Worm (Caenorhabditis elegans) whole organism, L3 larva: Measurements from ENCODE around the gene fip-1.

ENCODE experiments used
- ceh-16 ChIP-seq: sonication (generic microtip); optimal IDR thresholded peaks from 2 replicates; lab custom pipeline; 2017; ENCODE audit warnings: missing biosample characterization, missing genetic modification characterization
- ceh-28 ChIP-seq: fragments of 150-350 bp; optimal IDR thresholded peaks from 2 replicates; lab custom pipeline; 2014; ENCODE audit warnings: missing biosample characterization, missing genetic modification reagents, missing genetic modification characterization
- ceh-82 ChIP-seq: fragments of 150-350 bp; optimal IDR thresholded peaks from 2 replicates; lab custom pipeline; 2014; ENCODE audit warnings: missing biosample characterization, missing genetic modification characterization
- daf-12 ChIP-seq: fragments of 150-350 bp; optimal IDR thresholded peaks from 2 replicates; lab custom pipeline; 2014; ENCODE audit warnings: missing biosample characterization, missing genetic modification reagents, missing genetic modification characterization
- egl-27 ChIP-seq: sonication (generic microtip); optimal IDR thresholded peaks from 4 replicates; lab custom pipeline; 2017; ENCODE audit warnings: missing biosample characterization, missing genetic modification reagents, missing genetic modification characterization
- egl-5 ChIP-seq: fragments of 150-350 bp; optimal IDR thresholded peaks from 2 replicates; lab custom pipeline; 2017; ENCODE audit warnings: missing biosample characterization, missing genetic modification reagents, missing genetic modification characterization, inconsistent platforms
- elt-2 ChIP-seq: sonication (generic microtip); optimal IDR thresholded peaks from 2 replicates; lab custom pipeline; 2016; ENCODE audit warnings: missing genetic modification reagents, mild to moderate bottlenecking, missing genetic modification characterization, missing compliant biosample characterization
- elt-3 ChIP-seq, 3 experiments: fragments of 150-350 bp in 1 of 3; sonication (generic microtip) in 2 of 3; optimal IDR thresholded peaks; 2 replicates in 2 of 3; 4 replicates in 1 of 3; lab custom pipeline; 2014 to 2017; ENCODE audit warnings: missing biosample characterization in 3 of 3, missing genetic modification characterization in 3 of 3
- eor-1 ChIP-seq, 2 experiments: fragments of 150-350 bp; optimal IDR thresholded peaks; 2 replicates each; lab custom pipeline; 2014 to 2018; ENCODE audit warnings: missing biosample characterization in 2 of 2, missing genetic modification characterization in 2 of 2
- fkh-10 ChIP-seq: sonication (generic microtip); optimal IDR thresholded peaks from 2 replicates; lab custom pipeline; 2017; ENCODE audit warnings: missing biosample characterization, missing genetic modification reagents, missing genetic modification characterization
- fkh-2 ChIP-seq: fragments of 150-350 bp; optimal IDR thresholded peaks from 2 replicates; lab custom pipeline; 2014; ENCODE audit warnings: missing biosample characterization, missing genetic modification reagents, missing genetic modification characterization
- fos-1 ChIP-seq: fragments of 150-350 bp; optimal IDR thresholded peaks from 2 replicates; lab custom pipeline; 2014; ENCODE audit warnings: missing biosample characterization, missing genetic modification characterization
- hmg-11 ChIP-seq: sonication (generic microtip); optimal IDR thresholded peaks from 2 replicates; lab custom pipeline; 2016; ENCODE audit warnings: missing genetic modification characterization, missing compliant biosample characterization
- jun-1 ChIP-seq: fragments of 150-350 bp; optimal IDR thresholded peaks from 2 replicates; lab custom pipeline; 2014; ENCODE audit warnings: missing biosample characterization, missing genetic modification reagents, missing genetic modification characterization
- lin-15B ChIP-seq: fragments of 150-350 bp; optimal IDR thresholded peaks from 2 replicates; lab custom pipeline; 2014; ENCODE audit warnings: missing biosample characterization, missing genetic modification characterization
- lin-39 ChIP-seq: fragments of 150-350 bp; optimal IDR thresholded peaks from 2 replicates; lab custom pipeline; 2018; ENCODE audit warnings: missing biosample characterization, missing genetic modification reagents, missing genetic modification characterization
- lsy-12 ChIP-seq: sonication (generic microtip); optimal IDR thresholded peaks from 2 replicates; lab custom pipeline; 2016; ENCODE audit warnings: mild to moderate bottlenecking, missing genetic modification characterization, missing compliant biosample characterization
- mdl-1 ChIP-seq: fragments of 150-350 bp; optimal IDR thresholded peaks from 2 replicates; lab custom pipeline; 2014; ENCODE audit warnings: missing biosample characterization, missing genetic modification characterization
- nfya-1 ChIP-seq: sonication (generic microtip); optimal IDR thresholded peaks from 2 replicates; lab custom pipeline; 2017; ENCODE audit warnings: missing genetic modification characterization, mild to moderate bottlenecking, missing compliant biosample characterization, antibody characterized with exemption, moderate library complexity; ENCODE audit not compliant: insufficient read depth
- nhr-11 ChIP-seq: fragments of 150-350 bp; optimal IDR thresholded peaks from 2 replicates; lab custom pipeline; 2014; ENCODE audit warnings: missing biosample characterization, missing genetic modification characterization
- nhr-23 ChIP-seq: fragments of 150-350 bp; optimal IDR thresholded peaks from 2 replicates; lab custom pipeline; 2014; ENCODE audit warnings: missing biosample characterization, missing genetic modification reagents, missing genetic modification characterization
- nhr-237 ChIP-seq: fragments of 150-350 bp; optimal IDR thresholded peaks from 2 replicates; lab custom pipeline; 2014; ENCODE audit warnings: missing biosample characterization, missing genetic modification characterization
- nhr-25 ChIP-seq: sonication (generic microtip); optimal IDR thresholded peaks from 2 replicates; lab custom pipeline; 2017; ENCODE audit warnings: missing biosample characterization, missing genetic modification characterization
- nhr-43 ChIP-seq: sonication (generic microtip); optimal IDR thresholded peaks from 2 replicates; lab custom pipeline; 2016; ENCODE audit warnings: mild to moderate bottlenecking, missing genetic modification characterization, missing compliant biosample characterization; ENCODE audit not compliant: poor library complexity, severe bottlenecking
- nhr-76 ChIP-seq: fragments of 150-350 bp; sonication (generic microtip); optimal IDR thresholded peaks from 5 replicates; lab custom pipeline; 2014; ENCODE audit warnings: missing biosample characterization, missing genetic modification characterization
- pha-4 ChIP-seq: fragments of 150-350 bp; optimal IDR thresholded peaks from 2 replicates; lab custom pipeline; 2014; ENCODE audit warnings: missing biosample characterization, missing genetic modification reagents, missing genetic modification characterization
- pqm-1 ChIP-seq: fragments of 150-350 bp; optimal IDR thresholded peaks from 2 replicates; lab custom pipeline; 2017; ENCODE audit warnings: missing biosample characterization, missing genetic modification characterization, inconsistent platforms
- sea-2 ChIP-seq: fragments of 150-350 bp; sonication (generic microtip); optimal IDR thresholded peaks from 4 replicates; lab custom pipeline; 2014; ENCODE audit warnings: missing biosample characterization, missing genetic modification reagents, missing genetic modification characterization
- snpc-4 ChIP-seq: fragments of 150-350 bp; optimal IDR thresholded peaks from 2 replicates; lab custom pipeline; 2014; ENCODE audit warnings: missing biosample characterization, missing genetic modification characterization
- tbx-2 ChIP-seq: sonication (generic microtip); optimal IDR thresholded peaks from 2 replicates; lab custom pipeline; 2016; ENCODE audit warnings: mild to moderate bottlenecking, missing genetic modification characterization, missing compliant biosample characterization
- unc-39 ChIP-seq: sonication (generic microtip); optimal IDR thresholded peaks from 4 replicates; lab custom pipeline; 2017; ENCODE audit warnings: missing biosample characterization, missing genetic modification characterization
- unc-62 ChIP-seq: fragments of 150-350 bp; sonication (generic microtip); optimal IDR thresholded peaks from 4 replicates; lab custom pipeline; 2014; ENCODE audit warnings: missing biosample characterization, missing genetic modification reagents, missing genetic modification characterization
- zag-1 ChIP-seq: fragments of 150-350 bp; optimal IDR thresholded peaks from 2 replicates; lab custom pipeline; 2014; ENCODE audit warnings: missing biosample characterization, missing genetic modification characterization

Gene fip-1

DNA sequence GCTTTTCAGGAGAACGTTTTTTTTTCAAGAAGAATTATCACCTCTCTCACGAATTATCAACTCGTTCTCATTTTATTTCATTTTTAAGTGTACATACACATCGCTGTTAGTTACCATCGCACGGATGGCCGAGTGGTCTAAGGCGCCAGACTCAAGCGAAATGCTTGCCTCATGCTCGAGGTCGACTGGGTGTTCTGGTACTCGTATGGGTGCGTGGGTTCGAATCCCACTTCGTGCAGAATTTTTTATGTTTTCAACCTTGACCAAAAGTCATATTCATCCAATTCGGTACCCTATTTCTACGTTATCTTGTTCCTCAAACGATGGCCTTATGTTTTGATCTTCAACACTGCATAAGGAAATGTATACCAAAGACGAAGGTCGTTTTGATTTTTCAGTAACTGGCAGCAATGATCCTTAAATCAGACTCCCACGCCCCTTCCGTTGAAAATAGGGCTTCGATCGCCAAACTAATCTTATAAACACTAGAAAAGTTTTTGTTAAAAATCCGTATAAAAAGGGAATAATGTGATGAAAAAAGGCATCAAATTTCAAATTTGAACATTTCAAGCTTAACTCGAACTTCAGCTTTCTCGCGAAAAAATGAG is at the start of gene fip-1:
Gene fip-1 (plus strand): TSS at position 558 of the 608 bp plus-strand sequence.
- TF ChIP-seq snpc-4 (tag; lab: Kevin White, UChicago): no peak
- peak; percentile 9 for TF ChIP-seq pqm-1 (tag; lab: Kevin White, UChicago)
- TF ChIP-seq lsy-12 (tag; lab: Kevin White, UChicago): no peak
- no peak for TF ChIP-seq nhr-76 (tag; lab: Kevin White, UChicago)
- TF ChIP-seq ceh-28 (tag; lab: Kevin White, UChicago): no peak
- TF ChIP-seq egl-27 (tag; lab: Kevin White, UChicago): no peak
- no peak for TF ChIP-seq tbx-2
- no peak for TF ChIP-seq sea-2 (GFP tag; lab: Kevin White, UChicago)
- peak; percentile 9 for TF ChIP-seq nhr-43 (tag; lab: Kevin White, UChicago)
- no peak for TF ChIP-seq nfya-1 (tag; lab: Kevin White, UChicago)
- peak; percentile 20 for TF ChIP-seq elt-2 (tag; lab: Kevin White, UChicago)
- no peak for TF ChIP-seq pha-4 (tag; lab: Kevin White, UChicago)
- no peak for TF ChIP-seq fkh-2
- TF ChIP-seq ceh-82 (tag; lab: Kevin White, UChicago): no peak
- TF ChIP-seq fkh-10 (GFP tag; lab: Kevin White, UChicago): no peak
- TF ChIP-seq fos-1 (tag; lab: Kevin White, UChicago): no peak
- TF ChIP-seq egl-5 (tag; lab: Kevin White, UChicago): no peak
- TF ChIP-seq elt-3 (tag; optimal IDR thresholded peaks at IDR 0.05; lab: Kevin White, UChicago): no peak
- TF ChIP-seq eor-1 (tag; optimal IDR thresholded peaks at IDR 0.05; lab: Kevin White, UChicago): no peak

DNA sequence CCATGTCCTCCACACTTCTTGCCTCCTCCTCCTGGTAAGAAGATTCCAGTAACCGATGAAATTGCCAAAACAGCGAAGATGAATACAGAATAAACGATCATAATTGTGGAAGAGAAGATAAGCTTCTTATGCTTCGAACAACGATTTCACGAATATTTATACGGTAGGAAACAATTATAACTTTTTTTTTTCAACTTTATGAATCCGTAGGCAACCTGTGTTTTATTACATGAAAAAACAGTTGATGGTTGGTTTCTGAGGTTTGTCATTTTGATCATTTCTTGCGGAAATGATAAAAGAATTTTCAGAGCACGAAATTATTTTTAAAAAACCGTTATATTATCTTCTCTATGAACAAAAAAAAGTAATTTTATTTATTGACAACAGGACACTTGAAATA is 48.7 kb upstream of the fip-1 start, which contains the start of gene fipr-16:
Gene fipr-16 (minus strand): TSS at position 101 of the 400 bp plus-strand sequence.
- TF ChIP-seq elt-2 (tag; lab: Kevin White, UChicago) (no peak), nhr-25 (tag; lab: Kevin White, UChicago) (no peak), nhr-237 (tag; lab: Kevin White, UChicago) (no peak), lin-39 (tag; lab: Kevin White, UChicago) (no peak), egl-5 (tag; lab: Kevin White, UChicago) (no peak), hmg-11 (tag; lab: Kevin White, UChicago) (no peak), nhr-43 (tag; lab: Kevin White, UChicago) (no peak), unc-62 (GFP tag; lab: Kevin White, UChicago) (no peak), daf-12 (tag; lab: Kevin White, UChicago) (no peak), unc-39 (tag; lab: Kevin White, UChicago) (no peak), eor-1 (tag; optimal IDR thresholded peaks at IDR 0.05; lab: Kevin White, UChicago) (no peak), zag-1 (tag; lab: Kevin White, UChicago) (no peak)

DNA sequence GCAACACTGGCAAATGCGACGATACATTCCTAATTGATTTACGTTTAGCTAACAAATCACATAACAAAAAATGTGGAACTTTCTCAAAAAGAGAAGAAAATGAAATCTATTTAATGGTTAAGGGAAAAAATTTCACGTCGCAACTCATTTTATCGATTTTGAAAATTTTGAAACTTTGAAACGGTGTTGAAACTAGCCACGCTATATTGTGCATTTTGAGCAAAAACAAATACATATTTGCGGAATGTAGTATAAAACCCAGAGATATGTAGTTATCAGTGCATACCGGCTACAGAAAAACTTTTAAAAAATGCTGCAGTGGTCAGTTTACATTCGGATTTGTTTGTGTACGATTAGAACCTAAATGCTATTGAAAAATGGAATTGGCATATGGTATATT is 45.9 kb upstream of the fip-1 start, which contains the start of gene C06E1.7:
Gene C06E1.7 (minus strand): TSS at position 101 of the 400 bp plus-strand sequence.
- TF ChIP-seq lin-15B: no peak
- no peak for TF ChIP-seq nhr-43 (tag; lab: Kevin White, UChicago)
- TF ChIP-seq nhr-11: no peak
- no peak for TF ChIP-seq nhr-25 (tag; lab: Kevin White, UChicago)
- TF ChIP-seq mdl-1 (tag; lab: Kevin White, UChicago): no peak
- no peak for TF ChIP-seq lin-39 (tag; lab: Kevin White, UChicago)

DNA sequence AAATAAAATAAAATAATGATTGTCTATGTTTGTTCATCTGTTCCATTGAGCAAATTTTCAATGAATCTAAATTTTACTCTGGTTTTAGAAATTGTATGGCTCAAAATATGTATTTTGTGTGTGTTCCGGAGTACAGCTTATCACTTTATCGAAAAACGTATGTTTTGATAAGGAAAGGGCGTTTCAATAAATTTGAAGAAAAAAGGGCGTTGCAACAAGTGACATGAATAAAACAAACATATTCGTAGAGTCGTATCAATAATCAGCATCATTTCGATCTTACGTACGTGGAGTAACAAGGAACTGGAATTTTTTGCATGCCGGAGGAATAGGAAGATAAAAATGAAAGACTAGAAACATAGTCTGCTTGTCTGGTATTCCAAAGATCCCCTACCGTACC is 45.5 kb upstream of the fip-1 start:
- TF ChIP-seq elt-2 (tag; lab: Kevin White, UChicago) (peak; percentile 69), ceh-16 (tag; lab: Kevin White, UChicago) (no peak), unc-62 (GFP tag; lab: Kevin White, UChicago) (no peak), pqm-1 (tag; lab: Kevin White, UChicago) (peak; percentile 78)

DNA sequence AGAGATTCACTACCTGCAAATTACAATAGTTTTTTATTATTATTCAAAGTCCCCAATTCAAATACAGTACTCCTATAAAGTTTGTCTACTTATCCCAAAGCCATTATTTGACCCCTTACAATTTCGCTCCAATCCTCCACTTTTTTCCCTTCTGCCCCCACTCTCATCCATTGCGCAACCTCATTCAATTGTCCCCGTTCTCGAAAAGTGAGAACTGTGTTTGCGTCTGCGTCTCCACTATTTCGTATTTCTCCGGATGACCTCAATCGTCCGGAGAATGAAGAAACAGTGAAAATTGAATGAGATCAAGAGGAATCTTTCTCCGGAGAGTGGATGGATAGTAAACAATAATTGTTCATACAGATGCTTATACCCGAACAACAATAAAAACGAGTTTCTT is 42.9 kb upstream of the fip-1 start:
- TF ChIP-seq nhr-23: peak; percentile 86
- TF ChIP-seq jun-1: no peak
- TF ChIP-seq, all 47 proteins: peak for 1
